Worm (Caenorhabditis elegans) whole organism, L2 larva: ENCODE results near the gene cal-2.

Experiments used
- C34F6.9 ChIP-seq: fragments of 150-350 bp; optimal IDR thresholded peaks from 2 replicates; lab custom pipeline; 2014; ENCODE audit warnings: missing biosample characterization, missing genetic modification characterization
- R02D3.7 ChIP-seq: fragments of 150-350 bp; optimal IDR thresholded peaks from 2 replicates; lab custom pipeline; 2014; ENCODE audit warnings: missing biosample characterization, missing genetic modification characterization
- ZK546.5 ChIP-seq: sonication (generic microtip); optimal IDR thresholded peaks from 2 replicates; lab custom pipeline; 2017; ENCODE audit warnings: missing biosample characterization, missing genetic modification characterization
- alr-1 ChIP-seq: fragments of 150-350 bp; optimal IDR thresholded peaks from 2 replicates; lab custom pipeline; 2014; ENCODE audit warnings: missing biosample characterization, missing genetic modification characterization
- aly-2 ChIP-seq: fragments of 150-350 bp; optimal IDR thresholded peaks from 2 replicates; lab custom pipeline; 2014; ENCODE audit warnings: missing biosample characterization, missing genetic modification characterization
- blmp-1 ChIP-seq: sonication (generic microtip); optimal IDR thresholded peaks from 2 replicates; lab custom pipeline; 2017; ENCODE audit warnings: missing genetic modification characterization, mild to moderate bottlenecking, missing compliant biosample characterization, antibody characterized with exemption, moderate library complexity; ENCODE audit not compliant: insufficient read depth
- ceh-16 ChIP-seq: fragments of 150-350 bp; optimal IDR thresholded peaks from 2 replicates; lab custom pipeline; 2014; ENCODE audit warnings: missing biosample characterization, missing genetic modification characterization
- ceh-82 ChIP-seq: fragments of 150-350 bp; optimal IDR thresholded peaks from 2 replicates; lab custom pipeline; 2014; ENCODE audit warnings: missing biosample characterization, missing genetic modification characterization
- crh-2 ChIP-seq: sonication (generic microtip); optimal IDR thresholded peaks from 2 replicates; lab custom pipeline; 2017; ENCODE audit warnings: missing biosample characterization, missing genetic modification characterization
- dmd-4 ChIP-seq: sonication (generic microtip); optimal IDR thresholded peaks from 2 replicates; lab custom pipeline; 2017; ENCODE audit warnings: missing biosample characterization, missing genetic modification characterization
- egl-27 ChIP-seq: sonication (generic microtip); optimal IDR thresholded peaks from 3 replicates; lab custom pipeline; 2017; ENCODE audit warnings: missing biosample characterization, missing genetic modification reagents, missing genetic modification characterization
- elt-3 ChIP-seq: sonication (generic microtip); optimal IDR thresholded peaks from 2 replicates; lab custom pipeline; 2017; ENCODE audit warnings: missing biosample characterization, missing genetic modification characterization
- fos-1 ChIP-seq: fragments of 150-350 bp; optimal IDR thresholded peaks from 2 replicates; lab custom pipeline; 2014; ENCODE audit warnings: missing biosample characterization, missing genetic modification characterization
- lin-39 ChIP-seq: fragments of 150-350 bp; optimal IDR thresholded peaks from 2 replicates; lab custom pipeline; 2014; ENCODE audit warnings: missing biosample characterization, missing genetic modification reagents, missing genetic modification characterization
- lsy-2 ChIP-seq, 2 experiments: fragments of 150-350 bp in 1 of 2; sonication (generic microtip) in 1 of 2; optimal IDR thresholded peaks; 2 replicates each; lab custom pipeline; 2014 to 2017; ENCODE audit warnings: missing biosample characterization in 2 of 2, missing genetic modification characterization in 2 of 2
- mbf-1 ChIP-seq: sonication (generic microtip); optimal IDR thresholded peaks from 2 replicates; lab custom pipeline; 2017; ENCODE audit warnings: missing biosample characterization, missing genetic modification characterization
- mdl-1 ChIP-seq, 2 experiments: fragments of 150-350 bp in 1 of 2; sonication (generic microtip) in 1 of 2; optimal IDR thresholded peaks; 2 replicates each; lab custom pipeline; 2017; ENCODE audit warnings: missing biosample characterization in 2 of 2, missing genetic modification characterization in 2 of 2
- nhr-10 ChIP-seq: sonication (generic microtip); optimal IDR thresholded peaks from 2 replicates; lab custom pipeline; 2017; ENCODE audit warnings: missing biosample characterization, missing genetic modification characterization
- nhr-11 ChIP-seq: fragments of 150-350 bp; optimal IDR thresholded peaks from 2 replicates; lab custom pipeline; 2014; ENCODE audit warnings: missing biosample characterization, missing genetic modification characterization
- nhr-129 ChIP-seq: fragments of 150-350 bp; optimal IDR thresholded peaks from 2 replicates; lab custom pipeline; 2014; ENCODE audit warnings: missing biosample characterization, missing genetic modification characterization
- nhr-25 ChIP-seq: fragments of 150-350 bp; sonication (generic microtip); optimal IDR thresholded peaks from 3 replicates; lab custom pipeline; 2014; ENCODE audit warnings: missing biosample characterization, missing genetic modification characterization
- nhr-77 ChIP-seq: fragments of 150-350 bp; optimal IDR thresholded peaks from 2 replicates; lab custom pipeline; 2014; ENCODE audit warnings: missing biosample characterization, missing genetic modification characterization
- peb-1 ChIP-seq: fragments of 150-350 bp; optimal IDR thresholded peaks from 2 replicates; lab custom pipeline; 2014; ENCODE audit warnings: missing biosample characterization, missing genetic modification characterization
- sem-4 ChIP-seq: fragments of 150-350 bp; optimal IDR thresholded peaks from 2 replicates; lab custom pipeline; 2014; ENCODE audit warnings: missing biosample characterization, missing genetic modification reagents, missing genetic modification characterization
- sma-3 ChIP-seq: sonication (generic microtip); optimal IDR thresholded peaks from 2 replicates; lab custom pipeline; 2016; ENCODE audit warnings: missing genetic modification reagents, missing genetic modification characterization, missing compliant biosample characterization
- sma-9 ChIP-seq, 2 experiments: fragments of 150-350 bp in 1 of 2; sonication (generic microtip) in 1 of 2; optimal IDR thresholded peaks; 2 replicates each; lab custom pipeline; 2014 to 2016; ENCODE audit warnings: missing genetic modification characterization in 2 of 2, mild to moderate bottlenecking in 1 of 2, missing biosample characterization in 1 of 2, missing compliant biosample characterization in 1 of 2, missing genetic modification reagents in 1 of 2, moderate library complexity in 1 of 2
- snpc-4 ChIP-seq: fragments of 150-350 bp; optimal IDR thresholded peaks from 2 replicates; lab custom pipeline; 2014; ENCODE audit warnings: missing biosample characterization, missing genetic modification characterization
- unc-55 ChIP-seq: fragments of 150-350 bp; sonication (generic microtip); optimal IDR thresholded peaks from 3 replicates; lab custom pipeline; 2014; ENCODE audit warnings: missing biosample characterization, missing genetic modification reagents, missing genetic modification characterization
- unc-62 ChIP-seq: fragments of 150-350 bp; optimal IDR thresholded peaks from 2 replicates; lab custom pipeline; 2014; ENCODE audit warnings: missing biosample characterization, missing genetic modification reagents, missing genetic modification characterization
- zag-1 ChIP-seq: fragments of 150-350 bp; optimal IDR thresholded peaks from 2 replicates; lab custom pipeline; 2014; ENCODE audit warnings: missing biosample characterization, missing genetic modification characterization
- ztf-1 ChIP-seq: fragments of 200-800 bp; sonication (Bioruptor generic); conservative IDR thresholded peaks from 2 replicates; pipeline ENCODE4 v1.3.6; 2022; ENCODE audit warnings: missing genetic modification characterization, missing compliant biosample characterization
- ztf-11 ChIP-seq: sonication (generic microtip); optimal IDR thresholded peaks from 2 replicates; lab custom pipeline; 2017; ENCODE audit warnings: missing biosample characterization, missing genetic modification characterization

Gene cal-2

ce11 chrII:8990267-8990666, 29.8 kb downstream of the cal-2 start:
- TF ChIP-seq sma-3 (no peak), ceh-82 (tag; lab: Kevin White, UChicago) (no peak), fos-1 (tag; lab: Kevin White, UChicago) (no peak), zag-1 (tag; lab: Kevin White, UChicago) (no peak), dmd-4 (no peak), mbf-1 (no peak), unc-62 (GFP tag; lab: Kevin White, UChicago) (no peak), crh-2 (tag; lab: Kevin White, UChicago) (no peak), sma-9 (GFP tag; optimal IDR thresholded peaks at IDR 0.05; lab: Kevin White, UChicago) (no peak), sma-9 (tag; optimal IDR thresholded peaks at IDR 0.05; lab: Kevin White, UChicago) (no peak), egl-27 (no peak), aly-2 (tag; lab: Kevin White, UChicago) (no peak), nhr-77 (tag; lab: Kevin White, UChicago) (no peak), mdl-1 (tag; optimal IDR thresholded peaks at IDR 0.05; lab: Kevin White, UChicago) (no peak), ztf-1 (GFP tag; lab: Robert Waterston, UW) (no peak)

ce11 chrII:8991602-8992001, 31.1 kb downstream of the cal-2 start:
- TF ChIP-seq sem-4: no peak
- peak; percentile 91 for TF ChIP-seq fos-1 (tag; lab: Kevin White, UChicago)

- no peak for TF ChIP-seq ZK546.5 (tag; lab: Kevin White, UChicago)
- peak; percentile 52 for TF ChIP-seq unc-55 (GFP tag; lab: Kevin White, UChicago)
- TF ChIP-seq snpc-4 (tag; lab: Kevin White, UChicago): no peak
- TF ChIP-seq C34F6.9 (tag; lab: Kevin White, UChicago): peak; percentile 18
- no peak for TF ChIP-seq egl-27
- peak; percentile 33 to 96 for TF ChIP-seq lsy-2 (tag; optimal IDR thresholded peaks at IDR 0.05; lab: Kevin White, UChicago)
These were observed 32.3 kb downstream of the cal-2 start, which contains the start of gene ooc-5 for ce11 chrII:8992780-8993179. Gene ooc-5 (plus strand): TSS chrII:8993160.

- TF ChIP-seq unc-62 (GFP tag; lab: Kevin White, UChicago): no peak
- no peak for TF ChIP-seq nhr-11
- no peak for TF ChIP-seq ztf-11 (tag; lab: Kevin White, UChicago)
- TF ChIP-seq zag-1 (tag; lab: Kevin White, UChicago): no peak
- no peak for TF ChIP-seq nhr-129 (tag; lab: Kevin White, UChicago)
These were observed 33.8 kb downstream of the cal-2 start, which contains the start of gene F44G4.1 for ce11 chrII:8994336-8994735. Gene F44G4.1 (plus strand): TSS chrII:8994636.

ce11 chrII:8996064-8996463, 35.5 kb downstream of the cal-2 start, which contains the start of gene ndub-2:
Gene ndub-2 (plus strand): TSS chrII:8996364.
- no peak for TF ChIP-seq mbf-1
- TF ChIP-seq blmp-1 (tag; lab: Kevin White, UChicago): no peak
- no peak for TF ChIP-seq R02D3.7 (tag; lab: Kevin White, UChicago)
- no peak for TF ChIP-seq alr-1
- no peak for TF ChIP-seq sma-9 (GFP tag; optimal IDR thresholded peaks at IDR 0.05; lab: Kevin White, UChicago)
- TF ChIP-seq sma-9 (tag; optimal IDR thresholded peaks at IDR 0.05; lab: Kevin White, UChicago): no peak
- TF ChIP-seq nhr-129 (tag; lab: Kevin White, UChicago): no peak
- no peak for TF ChIP-seq peb-1 (tag; lab: Kevin White, UChicago)
- TF ChIP-seq fos-1 (tag; lab: Kevin White, UChicago): no peak
- TF ChIP-seq lsy-2 (tag; optimal IDR thresholded peaks at IDR 0.05; lab: Kevin White, UChicago): no peak
- TF ChIP-seq lin-39 (tag; lab: Kevin White, UChicago): no peak
- no peak for TF ChIP-seq mdl-1 (tag; optimal IDR thresholded peaks at IDR 0.05; lab: Kevin White, UChicago)
- TF ChIP-seq unc-62 (GFP tag; lab: Kevin White, UChicago): no peak
- TF ChIP-seq dmd-4: no peak
- no peak for TF ChIP-seq nhr-25
- TF ChIP-seq ceh-16 (tag; lab: Kevin White, UChicago): no peak
- no peak for TF ChIP-seq elt-3 (tag; lab: Kevin White, UChicago)
- TF ChIP-seq nhr-10 (tag; lab: Kevin White, UChicago): no peak
- no peak for TF ChIP-seq crh-2 (tag; lab: Kevin White, UChicago)
- no peak for TF ChIP-seq snpc-4 (tag; lab: Kevin White, UChicago)
- TF ChIP-seq, all 48 proteins: peak for 0
